Worm (Caenorhabditis elegans): Measurements from ENCODE around the gene H01M10.1.

The H01M10.1 gene

DNA sequence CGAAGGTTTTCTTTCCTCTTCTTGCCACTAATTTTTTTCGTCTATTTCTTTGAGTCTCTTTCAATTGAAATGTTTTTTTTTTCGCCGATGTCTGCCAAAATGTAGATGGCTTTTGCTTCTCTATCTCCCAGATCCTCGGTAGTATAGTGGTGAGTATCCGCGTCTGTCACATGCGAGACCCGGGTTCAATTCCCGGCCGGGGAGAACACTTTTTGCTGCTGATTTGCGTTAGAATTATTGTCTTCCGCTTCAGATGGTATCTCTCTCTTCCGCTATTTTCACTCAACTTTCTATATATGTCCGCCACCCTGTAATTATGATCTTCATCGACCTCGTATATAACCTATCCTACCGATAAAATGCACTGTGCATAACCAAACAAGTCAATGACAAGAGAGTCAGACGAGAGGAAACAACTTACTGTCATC is 26.9 kb downstream of the H01M10.1 start (continued):
- peak; percentile 65 for TF ChIP-seq unc-55 (GFP tag; optimal IDR thresholded peaks at IDR 0.05)
- TF ChIP-seq ceh-34 (tag; optimal IDR thresholded peaks at IDR 0.05) = peak; percentile 40
- peak; percentile 66 for TF ChIP-seq hlh-30 (tag; optimal IDR thresholded peaks at IDR 0.05; ENCODE audit: insufficient read depth)
- peak; percentile 51 for TF ChIP-seq lim-6 (tag; optimal IDR thresholded peaks at IDR 0.05)
- no peak for TF ChIP-seq hlh-6 (tag; optimal IDR thresholded peaks at IDR 0.05)
- TF ChIP-seq che-1 (tag; optimal IDR thresholded peaks at IDR 0.05) = peak; percentile 68
- peak; percentile 9 for TF ChIP-seq npax-4 (tag; optimal IDR thresholded peaks at IDR 0.05)
- no peak for TF ChIP-seq zip-5 (tag; optimal IDR thresholded peaks at IDR 0.05)
- no peak for TF ChIP-seq pha-4 (tag; optimal IDR thresholded peaks at IDR 0.05)
- peak; percentile 28 for TF ChIP-seq ceh-14 (tag; optimal IDR thresholded peaks at IDR 0.05)
- TF ChIP-seq ceh-24 (tag; optimal IDR thresholded peaks at IDR 0.05) = no peak
- peak; percentile 39 for TF ChIP-seq nfya-1 (tag; optimal IDR thresholded peaks at IDR 0.05)
- TF ChIP-seq K02D7.2 (tag; optimal IDR thresholded peaks at IDR 0.05) = no peak
- no peak for TF ChIP-seq ama-1 (optimal IDR thresholded peaks at IDR 0.05)
- no peak for TF ChIP-seq eyg-1 (tag; optimal IDR thresholded peaks at IDR 0.05)
- TF ChIP-seq ceh-19 (GFP tag; optimal IDR thresholded peaks at IDR 0.05) = peak; percentile 47
- TF ChIP-seq T23F11.4 (GFP tag; optimal IDR thresholded peaks at IDR 0.05) = peak; percentile 5
- TF ChIP-seq hlh-13 (GFP tag; optimal IDR thresholded peaks at IDR 0.05) = peak; percentile 20
- 0 out of 2 replicates have a peak, but pooled peaks have one; percentile 52 for TF ChIP-seq ceh-45 (GFP tag; IDR thresholded peaks at IDR 0.05)
- no peak for TF ChIP-seq mec-3 (tag; optimal IDR thresholded peaks at IDR 0.05; ENCODE audit: borderline replicate concordance)
- peak; percentile 11 for TF ChIP-seq F13H6.1 (tag; optimal IDR thresholded peaks at IDR 0.05)
- no peak for TF ChIP-seq unc-3 (GFP tag; conservative IDR thresholded peaks at IDR 0.05)
- TF ChIP-seq unc-3 (tag; optimal IDR thresholded peaks at IDR 0.05) = peak; percentile 39
- TF ChIP-seq pag-3 (tag; optimal IDR thresholded peaks at IDR 0.05; ENCODE audit: borderline replicate concordance) = no peak
- TF ChIP-seq hlh-8 (tag; optimal IDR thresholded peaks at IDR 0.05) = no peak
- peak; percentile 52 for TF ChIP-seq lin-11 (tag; optimal IDR thresholded peaks at IDR 0.05)
- peak; percentile 32 for TF ChIP-seq ttx-3 (tag; optimal IDR thresholded peaks at IDR 0.05)
- TF ChIP-seq ceh-48 (tag; optimal IDR thresholded peaks at IDR 0.05) = peak; percentile 8
- peak; percentile 2 for TF ChIP-seq elt-2 (tag; optimal IDR thresholded peaks at IDR 0.05)
- no peak for TF ChIP-seq ceh-22 (tag; optimal IDR thresholded peaks at IDR 0.05)
- TF ChIP-seq nhr-11 (tag; optimal IDR thresholded peaks at IDR 0.05) = no peak
- TF ChIP-seq pha-2 (tag; optimal IDR thresholded peaks at IDR 0.05) = peak; percentile 66
- TF ChIP-seq unc-42 (tag; optimal IDR thresholded peaks at IDR 0.05) = no peak
- TF ChIP-seq fkh-10 (GFP tag; optimal IDR thresholded peaks at IDR 0.05) = no peak
- no peak for TF ChIP-seq pax-1 (tag; optimal IDR thresholded peaks at IDR 0.05)
- TF ChIP-seq dmd-4 (tag; optimal IDR thresholded peaks at IDR 0.05; ENCODE audit: borderline replicate concordance) = no peak
- peak; percentile 46 for TF ChIP-seq hlh-15 (tag; optimal IDR thresholded peaks at IDR 0.05)
- peak; percentile 34 for TF ChIP-seq pat-9 (tag; optimal IDR thresholded peaks at IDR 0.05)
- no peak for TF ChIP-seq dve-1 (tag; optimal IDR thresholded peaks at IDR 0.05)
- peak; percentile 15 for TF ChIP-seq ets-4 (tag; optimal IDR thresholded peaks at IDR 0.05)
- TF ChIP-seq unc-86 (tag; optimal IDR thresholded peaks at IDR 0.05) = peak; percentile 46
- TF ChIP-seq sox-2 (GFP tag; IDR thresholded peaks at IDR 0.05) = peak; percentile 29; the same call in 1 of the 2 replicates
- no peak for TF ChIP-seq elt-4 (tag; optimal IDR thresholded peaks at IDR 0.05)
- TF ChIP-seq gmeb-2 (tag; optimal IDR thresholded peaks at IDR 0.05) = peak; percentile 11
- no peak for TF ChIP-seq ahr-1 (tag; optimal IDR thresholded peaks at IDR 0.05)
- peak; percentile 50 for TF ChIP-seq C38D4.7 (GFP tag; optimal IDR thresholded peaks at IDR 0.05)
- TF ChIP-seq ceh-6 (GFP tag; optimal IDR thresholded peaks at IDR 0.05) = peak; percentile 10
- no peak for TF ChIP-seq Y22D7AL.16 (tag; optimal IDR thresholded peaks at IDR 0.05)

Data from whole organism, late embryonic.